Worm (Caenorhabditis elegans) whole organism, L2 larva: ENCODE data around the gene srw-136.

Source experiments
- C34F6.9 ChIP-seq: fragments of 150-350 bp; optimal IDR thresholded peaks from 2 replicates; lab custom pipeline; 2014; ENCODE audit warnings: missing biosample characterization, missing genetic modification characterization
- F13H6.1 ChIP-seq: sonication (generic microtip); optimal IDR thresholded peaks from 2 replicates; lab custom pipeline; 2016; ENCODE audit warnings: missing genetic modification characterization, missing compliant biosample characterization
- R02D3.7 ChIP-seq: fragments of 150-350 bp; optimal IDR thresholded peaks from 2 replicates; lab custom pipeline; 2014; ENCODE audit warnings: missing biosample characterization, missing genetic modification characterization
- Y55F3AM.14 ChIP-seq: fragments of 200-800 bp; sonication (Bioruptor generic); optimal IDR thresholded peaks from 2 replicates; lab custom pipeline; 2018; ENCODE audit warnings: mild to moderate bottlenecking, missing genetic modification characterization, missing compliant biosample characterization
- alr-1 ChIP-seq: fragments of 150-350 bp; optimal IDR thresholded peaks from 2 replicates; lab custom pipeline; 2014; ENCODE audit warnings: missing biosample characterization, missing genetic modification characterization
- aly-2 ChIP-seq: fragments of 150-350 bp; optimal IDR thresholded peaks from 2 replicates; lab custom pipeline; 2014; ENCODE audit warnings: missing biosample characterization, missing genetic modification characterization
- crh-2 ChIP-seq: sonication (generic microtip); optimal IDR thresholded peaks from 2 replicates; lab custom pipeline; 2017; ENCODE audit warnings: missing biosample characterization, missing genetic modification characterization
- dmd-4 ChIP-seq: sonication (generic microtip); optimal IDR thresholded peaks from 2 replicates; lab custom pipeline; 2017; ENCODE audit warnings: missing biosample characterization, missing genetic modification characterization
- egl-27 ChIP-seq: sonication (generic microtip); optimal IDR thresholded peaks from 3 replicates; lab custom pipeline; 2017; ENCODE audit warnings: missing biosample characterization, missing genetic modification reagents, missing genetic modification characterization
- elt-1 ChIP-seq: fragments of 150-350 bp; optimal IDR thresholded peaks from 2 replicates; lab custom pipeline; 2014; ENCODE audit warnings: missing biosample characterization, missing genetic modification characterization
- fos-1 ChIP-seq: fragments of 150-350 bp; optimal IDR thresholded peaks from 2 replicates; lab custom pipeline; 2014; ENCODE audit warnings: missing biosample characterization, missing genetic modification characterization
- lin-39 ChIP-seq: fragments of 150-350 bp; optimal IDR thresholded peaks from 2 replicates; lab custom pipeline; 2014; ENCODE audit warnings: missing biosample characterization, missing genetic modification reagents, missing genetic modification characterization
- mbf-1 ChIP-seq: sonication (generic microtip); optimal IDR thresholded peaks from 2 replicates; lab custom pipeline; 2017; ENCODE audit warnings: missing biosample characterization, missing genetic modification characterization
- mdl-1 ChIP-seq, 2 experiments: fragments of 150-350 bp in 1 of 2; sonication (generic microtip) in 1 of 2; optimal IDR thresholded peaks; 2 replicates each; lab custom pipeline; 2017; ENCODE audit warnings: missing biosample characterization in 2 of 2, missing genetic modification characterization in 2 of 2
- nhr-11 ChIP-seq: fragments of 150-350 bp; optimal IDR thresholded peaks from 2 replicates; lab custom pipeline; 2014; ENCODE audit warnings: missing biosample characterization, missing genetic modification characterization
- nhr-12 ChIP-seq: fragments of 150-350 bp; optimal IDR thresholded peaks from 2 replicates; lab custom pipeline; 2014; ENCODE audit warnings: missing biosample characterization, missing genetic modification characterization
- nhr-129 ChIP-seq: fragments of 150-350 bp; optimal IDR thresholded peaks from 2 replicates; lab custom pipeline; 2014; ENCODE audit warnings: missing biosample characterization, missing genetic modification characterization
- nhr-21 ChIP-seq: fragments of 150-350 bp; optimal IDR thresholded peaks from 2 replicates; lab custom pipeline; 2014; ENCODE audit warnings: missing biosample characterization, missing genetic modification characterization
- nhr-237 ChIP-seq: fragments of 150-350 bp; optimal IDR thresholded peaks from 2 replicates; lab custom pipeline; 2014; ENCODE audit warnings: missing biosample characterization, missing genetic modification characterization
- nhr-6 ChIP-seq: fragments of 150-350 bp; optimal IDR thresholded peaks from 2 replicates; lab custom pipeline; 2014; ENCODE audit warnings: missing biosample characterization, missing genetic modification characterization
- nhr-77 ChIP-seq: fragments of 150-350 bp; optimal IDR thresholded peaks from 2 replicates; lab custom pipeline; 2014; ENCODE audit warnings: missing biosample characterization, missing genetic modification characterization
- sem-4 ChIP-seq: fragments of 150-350 bp; optimal IDR thresholded peaks from 2 replicates; lab custom pipeline; 2014; ENCODE audit warnings: missing biosample characterization, missing genetic modification reagents, missing genetic modification characterization
- skn-1 ChIP-seq: sonication (generic microtip); optimal IDR thresholded peaks from 2 replicates; lab custom pipeline; 2017; ENCODE audit warnings: missing biosample characterization, missing genetic modification characterization
- sma-9 ChIP-seq, 2 experiments: fragments of 150-350 bp in 1 of 2; sonication (generic microtip) in 1 of 2; optimal IDR thresholded peaks; 2 replicates each; lab custom pipeline; 2014 to 2016; ENCODE audit warnings: missing genetic modification characterization in 2 of 2, mild to moderate bottlenecking in 1 of 2, missing biosample characterization in 1 of 2, missing compliant biosample characterization in 1 of 2, missing genetic modification reagents in 1 of 2, moderate library complexity in 1 of 2
- snpc-4 ChIP-seq: fragments of 150-350 bp; optimal IDR thresholded peaks from 2 replicates; lab custom pipeline; 2014; ENCODE audit warnings: missing biosample characterization, missing genetic modification characterization
- unc-39 ChIP-seq: fragments of 150-350 bp; optimal IDR thresholded peaks from 2 replicates; lab custom pipeline; 2014; ENCODE audit warnings: missing biosample characterization, missing genetic modification characterization
- unc-55 ChIP-seq: fragments of 150-350 bp; sonication (generic microtip); optimal IDR thresholded peaks from 3 replicates; lab custom pipeline; 2014; ENCODE audit warnings: missing biosample characterization, missing genetic modification reagents, missing genetic modification characterization
- zag-1 ChIP-seq: fragments of 150-350 bp; optimal IDR thresholded peaks from 2 replicates; lab custom pipeline; 2014; ENCODE audit warnings: missing biosample characterization, missing genetic modification characterization
- ztf-1 ChIP-seq: fragments of 200-800 bp; sonication (Bioruptor generic); conservative IDR thresholded peaks from 2 replicates; pipeline ENCODE4 v1.3.6; 2022; ENCODE audit warnings: missing genetic modification characterization, missing compliant biosample characterization
- ztf-11 ChIP-seq: sonication (generic microtip); optimal IDR thresholded peaks from 2 replicates; lab custom pipeline; 2017; ENCODE audit warnings: missing biosample characterization, missing genetic modification characterization
- ztf-4 ChIP-seq: fragments of 150-350 bp; optimal IDR thresholded peaks from 2 replicates; lab custom pipeline; 2014; ENCODE audit warnings: missing biosample characterization, missing genetic modification characterization

The srw-136 gene

DNA sequence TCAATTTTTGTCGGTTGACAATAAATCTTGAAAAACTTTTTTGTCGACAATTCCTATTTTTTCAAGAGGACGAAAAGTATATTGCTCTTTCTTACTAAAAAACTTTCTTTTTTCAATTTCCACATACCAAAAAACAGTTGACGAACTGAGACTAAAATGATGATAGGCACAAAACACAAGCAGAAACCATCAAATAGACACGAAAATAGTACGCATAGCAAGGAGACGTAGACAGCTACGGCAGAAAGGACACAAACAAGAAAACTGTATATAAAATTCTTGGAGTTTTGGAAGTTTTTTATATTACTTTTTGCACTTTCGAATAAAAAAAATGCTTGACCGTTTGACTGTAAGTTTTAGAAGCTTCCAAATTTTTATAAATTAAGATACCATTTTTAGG, 3.8 kb upstream of the srw-136 start, which contains the start of gene K12D9.1:
Gene K12D9.1, plus strand, starts transcription at position 301 of the 400 bp plus-strand sequence.
- TF ChIP-seq unc-55 (GFP tag; lab: Kevin White, UChicago) (no peak), nhr-77 (no peak), C34F6.9 (tag; lab: Kevin White, UChicago) (no peak), lin-39 (tag; lab: Kevin White, UChicago) (no peak), nhr-21 (tag; lab: Kevin White, UChicago) (no peak), nhr-12 (tag; lab: Kevin White, UChicago) (no peak), fos-1 (tag; lab: Kevin White, UChicago) (no peak), egl-27 (tag; lab: Kevin White, UChicago) (no peak), sma-9 (GFP tag; optimal IDR thresholded peaks at IDR 0.05; lab: Kevin White, UChicago) (no peak), sma-9 (tag; optimal IDR thresholded peaks at IDR 0.05; lab: Kevin White, UChicago) (no peak), nhr-129 (tag; lab: Kevin White, UChicago) (no peak), snpc-4 (tag; lab: Kevin White, UChicago) (no peak), unc-39 (tag; lab: Kevin White, UChicago) (no peak), ztf-4 (tag; lab: Kevin White, UChicago) (no peak), F13H6.1 (tag; lab: Kevin White, UChicago) (no peak), aly-2 (tag; lab: Kevin White, UChicago) (no peak)
- TF ChIP-seq, all 48 proteins: peak for 0

DNA sequence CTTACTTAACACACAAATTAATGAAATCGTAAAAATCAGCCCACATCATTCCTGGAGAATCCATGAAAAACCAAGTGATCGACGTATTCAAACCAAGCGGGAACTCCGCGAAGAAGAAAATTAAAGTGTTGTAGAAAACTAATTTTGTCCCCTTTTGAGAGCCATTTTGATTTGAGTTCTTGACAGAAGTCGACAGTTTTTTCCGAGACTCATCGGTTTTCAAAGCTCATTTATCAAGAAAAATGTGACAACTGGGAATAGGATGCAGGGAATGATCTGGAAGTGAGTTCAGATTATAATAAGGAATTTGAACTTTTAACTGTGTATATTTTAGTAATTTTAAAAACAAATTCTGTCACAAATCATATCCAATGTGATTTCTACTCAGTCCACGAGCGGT, 1.0 kb upstream of the srw-136 start, which contains the start of gene srw-135:
Gene srw-135, minus strand, starts transcription at position 101 of the 400 bp plus-strand sequence.
- TF ChIP-seq sem-4 (no peak), R02D3.7 (no peak), ztf-1 (no peak), fos-1 (tag; lab: Kevin White, UChicago) (no peak), zag-1 (no peak), nhr-129 (tag; lab: Kevin White, UChicago) (no peak), nhr-77 (no peak), ztf-11 (tag; lab: Kevin White, UChicago) (no peak), elt-1 (tag; lab: Kevin White, UChicago) (no peak), ztf-4 (tag; lab: Kevin White, UChicago) (no peak), nhr-6 (tag; lab: Kevin White, UChicago) (no peak), mdl-1 (tag; optimal IDR thresholded peaks at IDR 0.05; lab: Kevin White, UChicago) (no peak), mbf-1 (tag; lab: Kevin White, UChicago) (no peak), nhr-237 (no peak), sma-9 (GFP tag; optimal IDR thresholded peaks at IDR 0.05; lab: Kevin White, UChicago) (no peak), sma-9 (tag; optimal IDR thresholded peaks at IDR 0.05; lab: Kevin White, UChicago) (no peak), crh-2 (tag; lab: Kevin White, UChicago) (no peak)

DNA sequence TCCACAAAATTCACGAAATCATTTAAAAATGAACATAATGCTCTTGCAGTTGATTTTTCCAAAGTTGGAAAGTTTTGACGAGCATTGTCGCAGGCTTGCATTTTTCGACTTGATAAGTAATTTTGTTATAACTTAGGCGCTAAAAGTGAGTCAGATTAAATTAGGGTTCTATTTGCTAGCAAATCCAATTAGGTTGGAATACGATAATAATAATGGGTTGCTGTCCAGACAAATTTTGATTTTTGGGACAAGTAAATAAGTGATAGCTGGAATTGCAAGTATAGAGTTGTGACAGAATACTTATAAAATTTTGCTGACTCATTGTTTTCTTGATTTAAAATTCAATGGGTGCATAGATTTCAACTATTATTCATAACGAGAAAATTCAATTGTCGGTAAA, 4.4 kb downstream of the srw-136 start, which contains the start of gene srw-112:
Gene srw-112, minus strand, starts transcription at position 101 of the 400 bp plus-strand sequence.
- TF ChIP-seq Y55F3AM.14 (GFP tag; lab: Kevin White, UChicago) (no peak), skn-1 (no peak), crh-2 (tag; lab: Kevin White, UChicago) (no peak), R02D3.7 (no peak), unc-55 (GFP tag; lab: Kevin White, UChicago) (no peak), ztf-1 (no peak), mdl-1 (tag; optimal IDR thresholded peaks at IDR 0.05; lab: Kevin White, UChicago) (no peak), zag-1 (no peak), nhr-11 (no peak)

DNA sequence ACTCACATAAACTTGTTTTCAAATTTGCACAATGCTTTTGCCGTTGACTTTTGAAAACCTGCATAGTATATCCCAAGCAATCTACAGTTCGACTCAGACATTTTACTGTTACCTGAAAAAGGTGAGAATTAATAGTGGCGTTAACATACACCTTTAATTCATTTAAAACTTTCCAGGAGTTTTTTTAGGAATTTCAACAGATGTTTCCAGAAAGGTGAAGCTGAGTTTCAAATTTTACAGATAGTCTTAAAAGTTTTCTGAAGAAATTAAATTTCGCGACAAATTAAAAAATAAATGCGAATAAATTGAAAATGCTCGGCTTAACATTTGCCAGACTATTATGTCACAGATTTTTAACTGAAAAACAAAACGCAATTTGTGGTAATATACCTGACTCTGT, 10.6 kb downstream of the srw-136 start, which contains the start of gene srw-119:
Gene srw-119, minus strand, starts transcription at position 101 of the 400 bp plus-strand sequence.
- TF ChIP-seq dmd-4 (tag; lab: Kevin White, UChicago) = no peak
- TF ChIP-seq unc-55 (GFP tag; lab: Kevin White, UChicago) = no peak
- TF ChIP-seq C34F6.9 (tag; lab: Kevin White, UChicago) = no peak
- TF ChIP-seq alr-1 (tag; lab: Kevin White, UChicago) = no peak
- no peak for TF ChIP-seq ztf-4 (tag; lab: Kevin White, UChicago)
- no peak for TF ChIP-seq elt-1 (tag; lab: Kevin White, UChicago)
- TF ChIP-seq R02D3.7 = no peak

DNA sequence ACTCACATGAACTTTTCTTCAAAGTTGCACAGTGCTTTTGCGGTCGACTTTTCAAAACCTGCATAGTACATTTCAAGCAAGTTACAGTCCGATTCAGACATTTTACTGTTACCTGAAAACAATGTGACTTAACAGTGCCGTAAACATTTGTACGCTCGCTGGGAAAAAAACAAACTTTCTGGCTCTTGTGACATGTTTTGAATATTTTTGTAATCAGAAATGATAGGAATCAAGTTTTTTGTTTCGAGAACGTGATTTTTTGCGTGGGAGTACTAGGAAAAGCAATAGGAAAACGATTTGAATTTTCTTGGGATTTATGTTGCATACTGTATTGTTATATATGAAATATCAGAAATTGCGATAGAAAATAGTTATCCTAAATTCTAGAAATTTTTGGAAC, 14.3 kb downstream of the srw-136 start, which contains the start of gene srw-120:
Gene srw-120, minus strand, starts transcription at position 101 of the 400 bp plus-strand sequence.
- no peak for TF ChIP-seq R02D3.7
- no peak for TF ChIP-seq nhr-11
- TF ChIP-seq ztf-11 (tag; lab: Kevin White, UChicago) = no peak
- no peak for TF ChIP-seq unc-55 (GFP tag; lab: Kevin White, UChicago)
- no peak for TF ChIP-seq dmd-4 (tag; lab: Kevin White, UChicago)
- TF ChIP-seq, all 48 proteins: peak for 0
